Worm (Caenorhabditis elegans): ENCODE measurements around the gene spig-4.

ce11 chrV:14334901-14335300, 28.2 kb upstream of the spig-4 start, which contains the start of gene srm-5:
- TF ChIP-seq ama-1 (optimal IDR thresholded peaks at IDR 0.05) (no peak), tbx-37 (GFP tag; conservative IDR thresholded peaks at IDR 0.05) (no peak), scrt-1 (GFP tag; IDR thresholded peaks at IDR 0.05) (no peak), ceh-13 (GFP tag; optimal IDR thresholded peaks at IDR 0.05) (no peak), sea-1 (GFP tag; conservative IDR thresholded peaks at IDR 0.05) (no peak), ceh-36 (tag; optimal IDR thresholded peaks at IDR 0.05) (no peak), tra-4 (tag; optimal IDR thresholded peaks at IDR 0.05) (no peak), B0310.2 (tag; optimal IDR thresholded peaks at IDR 0.05) (no peak), hmbx-1 (tag; optimal IDR thresholded peaks at IDR 0.05) (no peak), pes-1 (GFP tag; IDR thresholded peaks at IDR 0.05) (no peak)

Measured in whole organism, early embryonic.